Fruit fly (Drosophila melanogaster) whole organism, embryonic: ENCODE data around the gene RpS14a.

Experiments
- CG10366 ChIP-seq: fragments of 200-800 bp; sonication (Bioruptor generic); IDR thresholded peaks from 2 replicates; pipeline ENCODE4 v1.3.6; 2022; ENCODE audit warnings: missing biosample characterization, missing genetic modification characterization
- CG12299 ChIP-seq: fragments of 200-800 bp; sonication (Bioruptor generic); optimal IDR thresholded peaks from 2 replicates; lab custom pipeline; 2018; ENCODE audit warnings: missing biosample characterization, mild to moderate bottlenecking, missing genetic modification characterization
- CG12744 ChIP-seq: fragments of 200-800 bp; sonication (Bioruptor generic); optimal IDR thresholded peaks from 2 replicates; lab custom pipeline; 2016; ENCODE audit warnings: missing biosample characterization, missing genetic modification characterization
- CG13287 ChIP-seq: fragments of 200-800 bp; sonication (Bioruptor generic); IDR thresholded peaks from 2 replicates; pipeline ENCODE4 v1.3.6; 2022; ENCODE audit warnings: missing biosample characterization, missing genetic modification characterization; ENCODE audit not compliant: partially characterized antibody
- CG13624 ChIP-seq: fragments of 200-800 bp; sonication (Bioruptor generic); optimal IDR thresholded peaks from 2 replicates; lab custom pipeline; 2016; ENCODE audit warnings: missing biosample characterization, missing genetic modification characterization
- CG13894 ChIP-seq: fragments of 200-800 bp; sonication (Bioruptor generic); optimal IDR thresholded peaks from 3 replicates; lab custom pipeline; 2018; ENCODE audit warnings: missing biosample characterization, mild to moderate bottlenecking, missing genetic modification characterization, moderate library complexity
- CG15011 ChIP-seq: fragments of 200-800 bp; sonication (Bioruptor generic); optimal IDR thresholded peaks from 3 replicates; lab custom pipeline; 2018; ENCODE audit warnings: missing biosample characterization, mild to moderate bottlenecking, missing genetic modification characterization
- CG15073 ChIP-seq: fragments of 200-800 bp; sonication (Bioruptor generic); optimal IDR thresholded peaks from 2 replicates; lab custom pipeline; 2016; ENCODE audit warnings: missing biosample characterization, missing genetic modification characterization
- CG18262 ChIP-seq: fragments of 200-800 bp; optimal IDR thresholded peaks from 3 replicates; lab custom pipeline; 2019; ENCODE audit warnings: missing biosample characterization, mild to moderate bottlenecking, missing genetic modification characterization, moderate library complexity
- CG4730 ChIP-seq: fragments of 200-800 bp; sonication (Bioruptor generic); IDR thresholded peaks from 2 replicates; pipeline ENCODE4 v1.3.6; 2022; ENCODE audit warnings: missing biosample characterization, missing genetic modification characterization
- CG7928 ChIP-seq: fragments of 200-800 bp; sonication (Bioruptor generic); optimal IDR thresholded peaks from 2 replicates; lab custom pipeline; 2017; ENCODE audit warnings: missing biosample characterization, mild to moderate bottlenecking, missing genetic modification characterization
- CG7987 ChIP-seq: fragments of 200-800 bp; sonication (Bioruptor generic); optimal IDR thresholded peaks from 2 replicates; lab custom pipeline; 2018; ENCODE audit warnings: missing biosample characterization, mild to moderate bottlenecking, missing genetic modification characterization, moderate library complexity
- CHES-1-like ChIP-seq: fragments of 200-800 bp; sonication (Bioruptor generic); optimal IDR thresholded peaks from 2 replicates; lab custom pipeline; 2016; ENCODE audit warnings: missing biosample characterization, missing genetic modification characterization
- D19A ChIP-seq: fragments of 200-800 bp; optimal IDR thresholded peaks from 3 replicates; lab custom pipeline; 2019; ENCODE audit warnings: missing biosample characterization, mild to moderate bottlenecking, missing genetic modification characterization, moderate library complexity
- Doc2 ChIP-seq: fragments of 200-800 bp; sonication (Bioruptor generic); IDR thresholded peaks from 2 replicates; pipeline ENCODE4 v1.3.6; 2022; ENCODE audit warnings: missing biosample characterization, missing genetic modification characterization
- Dp ChIP-seq: fragments of 200-800 bp; sonication (Bioruptor generic); optimal IDR thresholded peaks from 2 replicates; lab custom pipeline; 2018; ENCODE audit warnings: missing biosample characterization, mild to moderate bottlenecking, missing genetic modification characterization, moderate library complexity
- E2f2 ChIP-seq: fragments of 200-800 bp; sonication (Bioruptor generic); IDR thresholded peaks from 2 replicates; pipeline ENCODE4 v1.3.6; 2022; ENCODE audit warnings: missing biosample characterization, missing genetic modification characterization
- Hmr ChIP-seq: fragments of 200-800 bp; sonication (Bioruptor generic); optimal IDR thresholded peaks from 3 replicates; lab custom pipeline; 2017; ENCODE audit warnings: mild to moderate bottlenecking, missing biosample characterization, missing genetic modification reagents, missing genetic modification characterization
- Myb ChIP-seq: fragments of 200-800 bp; sonication (Bioruptor generic); optimal IDR thresholded peaks from 2 replicates; lab custom pipeline; 2016; ENCODE audit warnings: missing biosample characterization, missing genetic modification characterization
- Nf-YC ChIP-seq: fragments of 200-800 bp; optimal IDR thresholded peaks from 3 replicates; lab custom pipeline; 2019; ENCODE audit warnings: missing biosample characterization, mild to moderate bottlenecking, missing genetic modification characterization, moderate library complexity
- Opbp ChIP-seq: fragments of 200-800 bp; sonication (Bioruptor generic); IDR thresholded peaks from 3 replicates; pipeline ENCODE4 v1.3.6; 2022; ENCODE audit warnings: missing biosample characterization, missing genetic modification characterization; ENCODE audit not compliant: partially characterized antibody
- Spps ChIP-seq: fragments of 200-800 bp; sonication (Bioruptor generic); optimal IDR thresholded peaks from 2 replicates; lab custom pipeline; 2018; ENCODE audit warnings: missing biosample characterization, mild to moderate bottlenecking, missing genetic modification characterization
- Xbp1 ChIP-seq: fragments of 200-800 bp; sonication (Bioruptor generic); optimal IDR thresholded peaks from 3 replicates; lab custom pipeline; 2016; ENCODE audit warnings: missing biosample characterization, mild to moderate bottlenecking, missing genetic modification characterization
- Xrp1 ChIP-seq: fragments of 200-800 bp; sonication (Bioruptor generic); IDR thresholded peaks from 2 replicates; pipeline ENCODE4 v1.3.6; 2022; ENCODE audit warnings: missing biosample characterization, missing genetic modification characterization
- YL-1 ChIP-seq: fragments of 200-800 bp; sonication (Bioruptor generic); optimal IDR thresholded peaks from 3 replicates; lab custom pipeline; 2017; ENCODE audit warnings: missing biosample characterization, mild to moderate bottlenecking, missing genetic modification characterization
- al ChIP-seq: fragments of 200-800 bp; sonication (Bioruptor generic); IDR thresholded peaks from 2 replicates; pipeline ENCODE4 v1.3.6; 2022; ENCODE audit warnings: missing biosample characterization, missing genetic modification characterization
- amos ChIP-seq: fragments of 200-800 bp; sonication (Bioruptor generic); IDR thresholded peaks from 2 replicates; pipeline ENCODE4 v1.3.6; 2022; ENCODE audit warnings: missing biosample characterization, missing genetic modification characterization; ENCODE audit not compliant: partially characterized antibody
- ap ChIP-seq: fragments of 200-800 bp; sonication (Bioruptor generic); IDR thresholded peaks from 2 replicates; pipeline ENCODE4 v1.3.6; 2022; ENCODE audit warnings: missing biosample characterization, missing genetic modification characterization
- caup ChIP-seq: fragments of 200-800 bp; sonication (Bioruptor generic); optimal IDR thresholded peaks from 3 replicates; lab custom pipeline; 2017; ENCODE audit warnings: missing biosample characterization, mild to moderate bottlenecking, missing genetic modification characterization, moderate library complexity; ENCODE audit not compliant: severe bottlenecking
- chm ChIP-seq: fragments of 200-800 bp; sonication (Bioruptor generic); IDR thresholded peaks from 2 replicates; pipeline ENCODE4 v1.3.6; 2022; ENCODE audit warnings: missing biosample characterization, missing genetic modification characterization
- ci ChIP-seq: fragments of 200-800 bp; sonication (Bioruptor generic); IDR thresholded peaks from 3 replicates; pipeline ENCODE4 v1.3.6; 2022; ENCODE audit warnings: missing biosample characterization, missing genetic modification characterization
- disco-r ChIP-seq: fragments of 200-800 bp; sonication (Bioruptor generic); optimal IDR thresholded peaks from 2 replicates; lab custom pipeline; 2016; ENCODE audit warnings: missing biosample characterization, missing genetic modification characterization
- dm ChIP-seq: fragments of 200-800 bp; sonication (Bioruptor generic); optimal IDR thresholded peaks from 3 replicates; lab custom pipeline; 2016; ENCODE audit warnings: missing biosample characterization, missing genetic modification characterization
- fu2 ChIP-seq: fragments of 200-800 bp; sonication (Bioruptor generic); optimal IDR thresholded peaks from 2 replicates; lab custom pipeline; 2016; ENCODE audit warnings: missing biosample characterization, missing genetic modification characterization
- gfzf ChIP-seq: fragments of 200-800 bp; sonication (Bioruptor generic); optimal IDR thresholded peaks from 2 replicates; lab custom pipeline; 2016; ENCODE audit warnings: missing biosample characterization, mild to moderate bottlenecking, missing genetic modification characterization, moderate library complexity
- grau ChIP-seq: fragments of 200-800 bp; optimal IDR thresholded peaks from 3 replicates; lab custom pipeline; 2019; ENCODE audit warnings: missing biosample characterization, mild to moderate bottlenecking, missing genetic modification characterization, moderate library complexity
- inv ChIP-seq: fragments of 200-800 bp; sonication (Bioruptor generic); IDR thresholded peaks from 2 replicates; pipeline ENCODE4 v1.3.6; 2022; ENCODE audit warnings: missing biosample characterization, missing genetic modification characterization; ENCODE audit not compliant: partially characterized antibody
- lab ChIP-seq: fragments of 200-800 bp; sonication (Bioruptor generic); optimal IDR thresholded peaks from 3 replicates; lab custom pipeline; 2017; ENCODE audit warnings: missing biosample characterization, missing genetic modification characterization, mild to moderate bottlenecking, moderate library complexity, missing genetic modification reagents
- lola ChIP-seq, 3 experiments: fragments of >200 bp in 2 of 3; fragments of 200-800 bp in 1 of 3; sonication (Bioruptor generic) in 1 of 3; optimal IDR thresholded peaks; 2 replicates each; lab custom pipeline; 2017 to 2019; ENCODE audit warnings: missing biosample characterization in 3 of 3, missing genetic modification characterization in 3 of 3, mild to moderate bottlenecking in 1 of 3, moderate library complexity in 1 of 3
- lov ChIP-seq, 2 experiments: fragments of 200-800 bp in 1 of 2; fragments of >200 bp in 1 of 2; sonication (Bioruptor generic) in 1 of 2; IDR thresholded peaks in 1 of 2; optimal IDR thresholded peaks in 1 of 2; 2 replicates in 1 of 2; 3 replicates in 1 of 2; pipeline versions ENCODE4 v1.3.6 to Lab custom; 2017 to 2022; ENCODE audit warnings: missing biosample characterization in 1 of 2, missing genetic modification characterization in 1 of 2
- oc ChIP-seq: fragments of 200-800 bp; sonication (Bioruptor generic); optimal IDR thresholded peaks from 2 replicates; lab custom pipeline; 2018; ENCODE audit warnings: missing biosample characterization, mild to moderate bottlenecking, missing genetic modification characterization, moderate library complexity
- pfk ChIP-seq: fragments of 200-800 bp; sonication (Bioruptor generic); optimal IDR thresholded peaks from 2 replicates; lab custom pipeline; 2018; ENCODE audit warnings: missing biosample characterization, mild to moderate bottlenecking, missing genetic modification characterization, moderate library complexity
- slbo ChIP-seq: fragments of 200-800 bp; sonication (Bioruptor generic); IDR thresholded peaks from 2 replicates; pipeline ENCODE4 v1.3.6; 2022; ENCODE audit warnings: missing biosample characterization, missing genetic modification characterization
- sug ChIP-seq: fragments of 200-800 bp; optimal IDR thresholded peaks from 2 replicates; lab custom pipeline; 2019; ENCODE audit warnings: missing biosample characterization, mild to moderate bottlenecking, missing genetic modification characterization, moderate library complexity
- vvl ChIP-seq: fragments of 200-800 bp; sonication (Bioruptor generic); IDR thresholded peaks from 2 replicates; pipeline ENCODE4 v1.3.6; 2022; ENCODE audit warnings: missing biosample characterization, missing genetic modification characterization
- zen ChIP-seq: fragments of 200-800 bp; sonication (Bioruptor generic); optimal IDR thresholded peaks from 3 replicates; lab custom pipeline; 2018; ENCODE audit warnings: missing biosample characterization, mild to moderate bottlenecking, missing genetic modification characterization, moderate library complexity
- zf30C ChIP-seq: fragments of 200-800 bp; sonication (Bioruptor generic); optimal IDR thresholded peaks from 3 replicates; lab custom pipeline; 2018; ENCODE audit warnings: missing biosample characterization, mild to moderate bottlenecking, missing genetic modification characterization

RpS14a gene

dm6 chrX:7911983-7912630 is 21.4 kb upstream of the RpS14a start, which contains the start of gene snz (continued):
- TF ChIP-seq lov (optimal IDR thresholded peaks at IDR 0.05; lab: Kevin White, UChicago): no peak
- no peak for TF ChIP-seq lov (GFP tag; IDR thresholded peaks at IDR 0.05; lab: Robert Waterston, UW)
- TF ChIP-seq inv (GFP tag; lab: Robert Waterston, UW): peak; percentile 48; the same call in 1 of the 2 replicates
- no peak for TF ChIP-seq Xrp1
- TF ChIP-seq D19A (tag; lab: Kevin White, UChicago): peak; percentile 86
- TF ChIP-seq Nf-YC (tag; lab: Kevin White, UChicago): peak; percentile 50
- TF ChIP-seq pfk (GFP tag; lab: Kevin White, UChicago): peak; percentile 67
- TF ChIP-seq Hmr: no peak
- no peak for TF ChIP-seq CG12744 (GFP tag; lab: Kevin White, UChicago)
- peak; percentile 83 for TF ChIP-seq E2f2
- peak; percentile 77 for TF ChIP-seq sug (tag; lab: Kevin White, UChicago)
- no peak for TF ChIP-seq fu2
- TF ChIP-seq CG7987 (GFP tag; lab: Kevin White, UChicago): peak; percentile 23
- TF ChIP-seq ap: no peak
- peak; percentile 47 for TF ChIP-seq CG13624 (GFP tag; lab: Kevin White, UChicago)
- TF ChIP-seq Dp: peak; percentile 75
- TF ChIP-seq CG18262: no peak
- peak; percentile 10 for TF ChIP-seq caup (GFP tag; lab: Kevin White, UChicago)
- TF ChIP-seq Xbp1 (GFP tag; lab: Kevin White, UChicago): peak; percentile 5
- peak; percentile 46 for TF ChIP-seq lab
- TF ChIP-seq slbo (GFP tag; lab: Robert Waterston, UW): 0 out of 2 replicates have a peak, but pooled peaks have one; percentile 8
- TF ChIP-seq CG15073: no peak
- 0 out of 3 replicates have a peak, but pooled peaks have one; percentile 26 for TF ChIP-seq ci (GFP tag; lab: Robert Waterston, UW)
- peak; percentile 83 for TF ChIP-seq CG13287
- TF ChIP-seq, all 482 proteins: peak for 104

dm6 chrX:7920081-7920688 is 13.4 kb upstream of the RpS14a start, which contains the start of the genes hdm and Ykt6:
hdm (minus strand) TSS chrX:7920131.
Ykt6 (plus strand) TSS chrX:7920409.
- TF ChIP-seq Myb (GFP tag; lab: Kevin White, UChicago) (peak; percentile 98), YL-1 (peak; percentile 57), Doc2 (GFP tag; lab: Robert Waterston, UW) (no peak), CG13894 (tag; lab: Kevin White, UChicago) (no peak), zf30C (GFP tag; lab: Kevin White, UChicago) (no peak), gfzf (GFP tag; lab: Kevin White, UChicago) (peak; percentile 35), lola (GFP tag; optimal IDR thresholded peaks at IDR 0.05; lab: Kevin White, UChicago) (peak in 1 of 3 experiments; percentile 72), al (GFP tag; lab: Robert Waterston, UW) (peak; percentile 75; the same call in 1 of the 2 replicates), CHES-1-like (GFP tag; lab: Kevin White, UChicago) (peak; percentile 77), vvl (GFP tag; lab: Robert Waterston, UW) (peak; percentile 92), CG18262 (peak; percentile 69), dm (GFP tag; lab: Kevin White, UChicago) (peak; percentile 67), CG4730 (GFP tag; lab: Robert Waterston, UW) (peak; percentile 77; the same call in 1 of the 2 replicates), CG12299 (tag; lab: Kevin White, UChicago) (peak; percentile 59), CG15011 (GFP tag; lab: Kevin White, UChicago) (no peak), grau (tag; lab: Kevin White, UChicago) (no peak), disco-r (peak; percentile 41), CG7928 (GFP tag; lab: Kevin White, UChicago) (peak; percentile 51), inv (GFP tag; lab: Robert Waterston, UW) (peak; percentile 92), amos (peak; percentile 93), oc (tag; lab: Kevin White, UChicago) (no peak), Opbp (GFP tag; lab: Robert Waterston, UW) (peak; percentile 90), chm (GFP tag; lab: Robert Waterston, UW) (no peak; the same call in 1 of the 2 replicates), Spps (tag; lab: Kevin White, UChicago) (peak; percentile 70), zen (tag; lab: Kevin White, UChicago) (peak; percentile 71), CG10366 (GFP tag; lab: Robert Waterston, UW) (peak; percentile 70)
